Fruit fly (Drosophila melanogaster): ENCODE results near the gene CG42464.

CG42464 gene

DNA sequence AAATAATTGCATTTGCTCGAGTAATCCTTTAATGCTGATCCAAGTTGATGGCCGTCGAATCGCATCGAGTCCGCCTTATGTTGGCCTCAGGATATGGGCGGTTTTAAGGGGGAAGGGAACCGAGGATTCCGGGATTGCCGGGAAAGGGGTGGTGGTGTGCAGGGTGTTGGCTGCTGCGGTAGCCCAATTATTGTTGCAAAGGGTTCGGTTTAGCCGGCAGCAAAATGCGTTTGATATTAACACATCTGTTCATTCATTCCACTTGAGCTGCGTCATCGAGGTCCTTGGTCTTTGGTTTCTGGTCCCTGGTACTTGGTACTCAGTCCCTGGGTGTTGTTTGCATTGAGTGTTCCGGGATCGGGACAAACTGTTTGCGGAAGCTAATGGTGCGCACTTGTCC lies 17.9 kb upstream of the CG42464 start:
- no peak for TF ChIP-seq psq (optimal IDR thresholded peaks at IDR 0.05)
- no peak for TF ChIP-seq Dll (optimal IDR thresholded peaks at IDR 0.05)
- TF ChIP-seq EcR (GFP tag; optimal IDR thresholded peaks at IDR 0.05): no peak
- no peak for TF ChIP-seq usp (GFP tag; optimal IDR thresholded peaks at IDR 0.05)
- no peak for TF ChIP-seq CG8478 (optimal IDR thresholded peaks at IDR 0.05)
- TF ChIP-seq pan (optimal IDR thresholded peaks at IDR 0.05): no peak

DNA sequence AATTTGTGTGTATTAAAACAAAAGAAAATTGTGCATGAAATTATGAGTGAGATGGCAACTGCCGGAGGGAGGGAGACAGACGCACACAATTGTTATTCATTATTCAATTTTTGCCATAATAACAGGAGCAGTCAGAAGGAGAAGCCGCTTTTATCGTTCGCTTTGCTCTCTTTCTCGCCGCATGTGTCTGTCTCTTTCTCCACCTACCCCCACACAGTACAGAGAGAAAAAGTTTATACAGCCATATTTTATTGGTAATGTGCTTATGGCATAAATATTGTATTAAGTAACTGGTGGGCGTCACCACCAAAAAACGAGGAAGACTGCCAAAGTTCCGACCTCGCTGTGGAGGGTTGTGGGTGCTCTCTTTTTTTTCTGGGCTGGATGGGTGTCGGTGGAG lies 16.8 kb upstream of the CG42464 start:
- TF ChIP-seq pan (optimal IDR thresholded peaks at IDR 0.05) (no peak), EcR (GFP tag; optimal IDR thresholded peaks at IDR 0.05) (no peak), CG8478 (optimal IDR thresholded peaks at IDR 0.05) (no peak), psq (optimal IDR thresholded peaks at IDR 0.05) (no peak), Dll (optimal IDR thresholded peaks at IDR 0.05) (no peak), usp (GFP tag; optimal IDR thresholded peaks at IDR 0.05) (no peak)

DNA sequence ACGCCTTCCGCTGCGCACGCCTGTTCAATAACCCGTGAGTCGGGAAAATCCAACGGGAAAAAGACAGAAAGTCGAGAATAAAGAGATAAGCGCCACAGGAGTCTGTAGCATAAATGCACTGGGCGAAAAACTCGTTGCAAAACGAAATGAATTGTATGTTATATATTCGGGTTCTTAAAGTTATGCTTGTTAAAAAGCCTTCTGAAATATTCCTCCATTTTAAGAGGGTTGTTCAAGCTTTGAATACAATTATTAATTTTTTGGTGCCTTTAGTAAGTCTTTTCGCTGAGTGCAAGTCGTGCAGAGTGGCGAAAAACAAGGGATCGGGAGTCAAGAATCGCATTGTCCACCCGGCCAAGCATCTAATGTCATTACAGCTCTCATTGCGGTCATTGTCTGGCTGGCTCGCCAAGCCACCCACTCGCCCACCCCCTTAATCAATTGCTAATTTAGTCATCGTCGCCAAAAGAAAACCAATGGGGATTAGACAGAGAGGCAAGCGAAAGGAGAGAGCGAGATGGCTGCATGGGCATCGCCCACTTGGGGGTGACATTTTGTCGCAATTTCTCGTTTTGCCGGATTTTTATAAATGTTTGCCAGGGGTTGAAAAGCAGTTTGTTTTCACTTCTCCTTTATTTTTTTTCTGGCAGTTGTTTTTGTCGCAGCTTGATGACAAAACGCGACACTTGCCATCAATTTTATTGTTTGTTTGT lies 14.0 kb upstream of the CG42464 start:
- TF ChIP-seq CG8478 (optimal IDR thresholded peaks at IDR 0.05) (no peak), EcR (GFP tag; optimal IDR thresholded peaks at IDR 0.05) (no peak), psq (optimal IDR thresholded peaks at IDR 0.05) (no peak), Dll (optimal IDR thresholded peaks at IDR 0.05) (no peak), pan (optimal IDR thresholded peaks at IDR 0.05) (no peak), usp (GFP tag; optimal IDR thresholded peaks at IDR 0.05) (no peak)

DNA sequence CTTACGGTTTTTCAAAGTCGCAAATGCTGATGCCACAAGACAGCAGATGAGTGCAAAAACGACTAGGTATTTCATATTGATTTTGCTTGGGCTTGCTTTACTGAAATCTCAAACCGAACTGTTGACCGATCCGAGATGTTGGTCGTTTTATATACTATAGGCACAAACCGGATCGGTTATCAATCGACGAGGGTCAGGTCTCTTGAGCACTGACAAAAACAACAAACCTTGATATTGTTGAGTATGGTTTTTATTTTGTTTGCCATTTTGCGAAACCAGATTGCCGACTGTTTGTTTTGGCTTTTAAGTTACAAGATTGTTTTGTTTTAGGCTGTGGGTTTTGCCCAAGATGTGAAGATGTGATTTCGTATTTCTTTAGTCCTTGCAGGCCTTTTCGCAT lies 6.8 kb upstream of the CG42464 start, which contains the start of gene CG16704:
CG16704 (minus strand) TSS at position 122 of the 400 bp plus-strand sequence.
- no peak for TF ChIP-seq psq (optimal IDR thresholded peaks at IDR 0.05)
- no peak for TF ChIP-seq Dll (optimal IDR thresholded peaks at IDR 0.05)
- TF ChIP-seq pan (optimal IDR thresholded peaks at IDR 0.05): no peak
- TF ChIP-seq usp (GFP tag; optimal IDR thresholded peaks at IDR 0.05): no peak
- TF ChIP-seq EcR (GFP tag; optimal IDR thresholded peaks at IDR 0.05): no peak
- no peak for TF ChIP-seq CG8478 (optimal IDR thresholded peaks at IDR 0.05)

DNA sequence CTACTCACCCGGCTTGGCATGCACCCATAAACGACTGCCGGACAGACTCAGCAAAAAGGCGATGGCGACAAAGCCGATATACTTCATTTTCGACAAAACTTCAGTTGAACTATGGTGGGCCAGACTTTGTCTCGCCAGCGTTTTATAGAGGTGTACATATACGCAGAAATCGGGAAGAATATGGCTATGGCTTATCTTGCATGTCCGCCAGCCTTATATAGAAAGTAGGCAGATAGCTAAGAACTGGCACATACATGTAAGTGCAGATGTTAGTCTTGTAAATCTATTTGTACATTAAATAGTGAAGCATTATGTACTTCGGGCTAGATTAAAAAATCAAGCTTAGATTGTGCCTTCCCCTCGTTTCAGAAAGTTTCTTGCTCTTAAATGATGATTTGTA lies 6.2 kb upstream of the CG42464 start, which contains the start of gene CG3513:
CG3513 (minus strand) TSS at position 101 of the 400 bp plus-strand sequence.
- TF ChIP-seq usp (GFP tag; optimal IDR thresholded peaks at IDR 0.05) (no peak), Dll (optimal IDR thresholded peaks at IDR 0.05) (no peak), EcR (GFP tag; optimal IDR thresholded peaks at IDR 0.05) (no peak), psq (optimal IDR thresholded peaks at IDR 0.05) (no peak), pan (optimal IDR thresholded peaks at IDR 0.05) (no peak), CG8478 (optimal IDR thresholded peaks at IDR 0.05) (no peak)

DNA sequence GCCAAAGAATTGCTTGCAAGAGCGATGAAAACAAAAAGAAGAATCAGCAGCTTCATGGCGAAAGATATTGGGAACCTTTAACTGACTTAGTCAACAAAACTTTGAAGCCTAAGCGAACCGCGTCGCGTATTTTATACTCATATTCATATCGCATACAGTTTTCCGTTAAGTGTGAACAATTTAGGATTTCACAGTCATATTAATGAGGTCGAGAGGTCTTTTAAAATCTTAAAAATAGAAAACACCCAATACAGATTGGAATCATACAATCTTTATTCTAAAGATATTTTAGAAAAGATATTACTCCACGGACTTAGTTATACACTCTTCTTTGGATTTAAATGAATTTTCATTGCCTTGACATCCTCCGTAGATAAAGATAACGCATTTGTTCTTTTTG lies 5.5 kb upstream of the CG42464 start, which contains the start of gene Acp24A4:
Acp24A4 (minus strand) TSS at position 101 of the 400 bp plus-strand sequence.
- TF ChIP-seq usp (GFP tag; optimal IDR thresholded peaks at IDR 0.05) (no peak), psq (optimal IDR thresholded peaks at IDR 0.05) (no peak), pan (optimal IDR thresholded peaks at IDR 0.05) (no peak), EcR (GFP tag; optimal IDR thresholded peaks at IDR 0.05) (no peak), CG8478 (optimal IDR thresholded peaks at IDR 0.05) (no peak), Dll (optimal IDR thresholded peaks at IDR 0.05) (no peak)

DNA sequence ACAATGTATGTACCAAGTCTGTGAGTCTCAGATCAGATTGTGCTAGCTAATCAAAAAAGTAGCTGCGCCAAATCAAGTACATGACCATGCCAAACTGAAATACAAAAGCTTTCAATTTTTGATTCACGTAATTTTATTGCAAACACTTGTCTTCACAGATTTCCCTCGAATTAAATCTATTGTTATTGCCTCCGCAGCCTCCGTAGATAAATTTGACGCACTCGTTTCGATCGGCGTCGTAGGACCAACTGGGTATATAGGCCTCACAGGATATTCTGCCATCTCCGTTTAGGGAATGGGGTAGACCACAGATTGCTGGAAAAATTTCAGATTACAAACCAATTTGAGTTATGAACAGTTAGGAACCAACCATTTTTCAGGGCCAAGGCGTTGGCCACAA lies 4.3 kb upstream of the CG42464 start, which contains the start of gene CG43165:
CG43165 (minus strand) TSS at position 101 of the 400 bp plus-strand sequence.
- TF ChIP-seq Dll (optimal IDR thresholded peaks at IDR 0.05) (no peak), psq (optimal IDR thresholded peaks at IDR 0.05) (no peak), EcR (GFP tag; optimal IDR thresholded peaks at IDR 0.05) (no peak), pan (optimal IDR thresholded peaks at IDR 0.05) (no peak), usp (GFP tag; optimal IDR thresholded peaks at IDR 0.05) (no peak), CG8478 (optimal IDR thresholded peaks at IDR 0.05) (no peak)

DNA sequence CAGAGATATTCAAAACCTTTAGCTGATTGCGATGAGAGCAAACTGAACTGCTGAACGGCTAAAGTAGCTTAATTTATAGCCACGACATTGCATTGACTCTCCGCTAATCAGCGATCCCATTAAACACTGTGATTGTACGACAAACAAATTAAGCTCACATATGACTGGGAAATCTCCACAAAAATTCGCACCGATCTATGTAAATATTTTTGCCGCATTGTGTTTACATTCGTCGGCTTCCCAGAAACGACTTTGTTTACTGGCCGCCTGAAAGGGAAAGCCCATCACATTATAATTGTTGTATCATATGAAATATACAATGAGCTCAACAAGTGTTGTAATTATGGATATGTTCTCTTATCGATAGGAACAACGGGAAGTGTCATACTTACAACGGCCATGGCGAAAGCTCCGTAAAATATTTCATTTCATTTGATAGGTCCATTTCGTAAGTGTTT lies 3.9 kb upstream of the CG42464 start, which contains the start of gene CG16713:
CG16713 (minus strand) TSS at position 51 of the 458 bp plus-strand sequence.
- TF ChIP-seq psq (optimal IDR thresholded peaks at IDR 0.05) (no peak), CG8478 (optimal IDR thresholded peaks at IDR 0.05) (no peak), Dll (optimal IDR thresholded peaks at IDR 0.05) (no peak), usp (GFP tag; optimal IDR thresholded peaks at IDR 0.05) (no peak), EcR (GFP tag; optimal IDR thresholded peaks at IDR 0.05) (no peak), pan (optimal IDR thresholded peaks at IDR 0.05) (no peak)

DNA sequence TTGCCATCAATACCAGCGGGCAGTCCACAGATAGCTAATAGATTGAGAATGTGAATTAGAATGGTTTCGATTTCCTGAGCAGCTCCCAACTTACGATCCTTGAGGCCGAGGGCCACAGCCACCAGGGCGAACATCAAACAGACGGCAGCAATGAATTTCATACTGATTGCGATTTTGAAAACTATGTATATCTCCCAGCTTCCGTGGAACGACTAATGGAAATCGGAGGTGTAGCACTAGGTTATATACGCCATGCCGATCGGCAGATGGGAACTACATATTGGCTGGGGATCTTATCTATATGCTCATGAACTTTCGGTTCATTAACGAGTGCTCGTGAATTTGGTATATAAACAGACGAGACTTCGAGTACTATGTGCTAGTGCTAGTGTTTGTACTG lies 2.8 kb upstream of the CG42464 start, which contains the start of gene IM33:
IM33 (minus strand) TSS at position 221 of the 400 bp plus-strand sequence.
- TF ChIP-seq pan (optimal IDR thresholded peaks at IDR 0.05): no peak
- TF ChIP-seq EcR (GFP tag; optimal IDR thresholded peaks at IDR 0.05): no peak
- no peak for TF ChIP-seq CG8478 (optimal IDR thresholded peaks at IDR 0.05)
- TF ChIP-seq psq (optimal IDR thresholded peaks at IDR 0.05): no peak
- no peak for TF ChIP-seq Dll (optimal IDR thresholded peaks at IDR 0.05)
- TF ChIP-seq usp (GFP tag; optimal IDR thresholded peaks at IDR 0.05): no peak

DNA sequence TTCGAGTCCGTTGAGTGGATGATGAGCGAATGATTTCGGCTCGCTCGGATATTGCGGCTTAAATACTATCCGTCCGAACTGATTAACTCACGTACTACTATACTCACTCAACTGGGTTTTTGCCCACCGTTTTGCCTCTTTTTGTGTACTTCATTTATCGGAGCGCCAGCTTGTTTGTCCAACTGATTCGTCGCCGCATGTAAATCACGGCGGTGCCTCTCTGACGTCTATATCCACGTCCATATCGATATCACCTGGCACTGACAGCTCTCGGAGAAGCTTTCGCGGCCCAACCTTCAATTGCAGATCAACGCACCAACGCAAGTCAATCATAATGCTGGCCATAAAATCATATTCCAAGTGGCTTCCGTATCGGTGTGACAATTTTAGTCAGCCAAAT lies 1.5 kb upstream of the CG42464 start, which contains the start of gene CG3604:
CG3604 (minus strand) TSS at position 101 of the 400 bp plus-strand sequence.
- TF ChIP-seq usp (GFP tag; optimal IDR thresholded peaks at IDR 0.05) (no peak), Dll (optimal IDR thresholded peaks at IDR 0.05) (no peak), psq (optimal IDR thresholded peaks at IDR 0.05) (no peak), pan (optimal IDR thresholded peaks at IDR 0.05) (no peak), CG8478 (optimal IDR thresholded peaks at IDR 0.05) (no peak), EcR (GFP tag; optimal IDR thresholded peaks at IDR 0.05) (no peak)

DNA sequence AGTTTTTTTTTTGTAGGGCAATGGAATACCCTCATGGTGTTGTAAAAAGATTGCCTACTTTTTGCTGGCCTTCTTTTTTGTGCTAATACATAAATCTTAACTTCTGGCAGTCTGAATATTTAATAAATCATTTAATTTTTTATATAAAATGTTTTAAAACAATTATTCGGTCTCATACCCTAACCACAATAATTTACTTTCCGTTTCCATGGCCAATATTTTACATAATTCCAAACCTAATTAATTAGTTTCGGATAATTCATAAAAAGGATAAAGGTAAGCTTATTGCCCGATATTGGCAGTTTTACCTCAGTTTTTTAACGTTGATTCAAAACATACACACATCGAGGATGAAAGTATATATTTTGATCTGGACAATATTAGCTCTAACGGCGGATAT lies 631 bp downstream of the CG42464 start, which contains the start of gene CG42465:
CG42465 (plus strand) TSS at position 301 of the 400 bp plus-strand sequence.
- TF ChIP-seq CG8478 (optimal IDR thresholded peaks at IDR 0.05) (no peak), usp (GFP tag; optimal IDR thresholded peaks at IDR 0.05) (no peak), EcR (GFP tag; optimal IDR thresholded peaks at IDR 0.05) (no peak), psq (optimal IDR thresholded peaks at IDR 0.05) (no peak), Dll (optimal IDR thresholded peaks at IDR 0.05) (no peak), pan (optimal IDR thresholded peaks at IDR 0.05) (no peak)

DNA sequence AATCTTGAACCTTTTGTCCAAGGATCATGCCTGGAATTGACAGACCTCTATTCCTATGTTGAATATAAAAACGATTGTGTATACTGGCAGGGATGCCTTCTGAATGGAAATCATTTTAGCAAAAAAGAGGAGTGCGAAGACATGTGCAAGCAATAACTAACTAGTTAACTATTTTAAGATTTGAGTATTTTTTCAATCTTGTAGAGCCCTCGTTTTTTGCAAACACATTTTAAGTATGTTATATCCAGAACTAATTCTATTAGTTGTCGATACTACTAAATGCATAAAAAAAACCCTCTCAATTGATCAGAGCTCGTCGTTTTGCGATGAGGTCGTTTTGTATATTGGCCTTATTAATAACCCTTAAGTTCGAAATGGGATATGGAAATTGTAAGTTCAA lies 1.1 kb downstream of the CG42464 start, which contains the start of gene Sfp24C1:
Sfp24C1 (plus strand) TSS at position 301 of the 400 bp plus-strand sequence.
- TF ChIP-seq usp (GFP tag; optimal IDR thresholded peaks at IDR 0.05): no peak
- TF ChIP-seq psq (optimal IDR thresholded peaks at IDR 0.05): no peak
- no peak for TF ChIP-seq EcR (GFP tag; optimal IDR thresholded peaks at IDR 0.05)
- no peak for TF ChIP-seq CG8478 (optimal IDR thresholded peaks at IDR 0.05)

All from whole organism.